Fruit fly (Drosophila melanogaster) whole organism, embryonic: ENCODE measurements around the gene CG43813.

Experiments
- Atf6 ChIP-seq: fragments of 200-800 bp; sonication (Bioruptor generic); IDR thresholded peaks from 2 replicates; pipeline ENCODE4 v1.3.6; 2022; ENCODE audit warnings: missing biosample characterization, missing genetic modification characterization
- CG10209 ChIP-seq: fragments of 200-800 bp; sonication (Bioruptor generic); optimal IDR thresholded peaks from 3 replicates; lab custom pipeline; 2017; ENCODE audit warnings: missing biosample characterization, mild to moderate bottlenecking, missing genetic modification characterization, missing genetic modification reagents
- CG10267 ChIP-seq: fragments of 200-800 bp; sonication (Bioruptor generic); optimal IDR thresholded peaks from 2 replicates; lab custom pipeline; 2018; ENCODE audit warnings: missing biosample characterization, mild to moderate bottlenecking, missing genetic modification characterization, moderate library complexity
- CG12299 ChIP-seq: fragments of 200-800 bp; sonication (Bioruptor generic); optimal IDR thresholded peaks from 2 replicates; lab custom pipeline; 2018; ENCODE audit warnings: missing biosample characterization, mild to moderate bottlenecking, missing genetic modification characterization
- CG12659 ChIP-seq: fragments of 200-800 bp; sonication (Bioruptor generic); optimal IDR thresholded peaks from 3 replicates; lab custom pipeline; 2017; ENCODE audit warnings: mild to moderate bottlenecking, missing biosample characterization, missing genetic modification reagents, missing genetic modification characterization
- CG13624 ChIP-seq: fragments of 200-800 bp; sonication (Bioruptor generic); optimal IDR thresholded peaks from 2 replicates; lab custom pipeline; 2016; ENCODE audit warnings: missing biosample characterization, missing genetic modification characterization
- CG14710 ChIP-seq: fragments of 200-800 bp; sonication (Bioruptor generic); optimal IDR thresholded peaks from 3 replicates; lab custom pipeline; 2019; ENCODE audit warnings: missing biosample characterization, mild to moderate bottlenecking, missing genetic modification characterization, moderate library complexity
- CG15073 ChIP-seq: fragments of 200-800 bp; sonication (Bioruptor generic); optimal IDR thresholded peaks from 2 replicates; lab custom pipeline; 2016; ENCODE audit warnings: missing biosample characterization, missing genetic modification characterization
- CG1529 ChIP-seq: fragments of 200-800 bp; sonication (Bioruptor generic); optimal IDR thresholded peaks from 3 replicates; lab custom pipeline; 2018; ENCODE audit warnings: missing biosample characterization, missing genetic modification characterization
- CG16813 ChIP-seq: fragments of 200-800 bp; sonication (Bioruptor generic); IDR thresholded peaks from 3 replicates; pipeline ENCODE4 v1.3.6; 2022; ENCODE audit warnings: missing biosample characterization, missing genetic modification characterization; ENCODE audit not compliant: partially characterized antibody
- CG4730 ChIP-seq: fragments of 200-800 bp; sonication (Bioruptor generic); IDR thresholded peaks from 2 replicates; pipeline ENCODE4 v1.3.6; 2022; ENCODE audit warnings: missing biosample characterization, missing genetic modification characterization
- CG4820 ChIP-seq: fragments of 200-800 bp; sonication (Bioruptor generic); optimal IDR thresholded peaks from 3 replicates; lab custom pipeline; 2016; ENCODE audit warnings: missing biosample characterization, missing genetic modification characterization
- CG5245 ChIP-seq: fragments of 200-800 bp; sonication (Bioruptor generic); optimal IDR thresholded peaks from 3 replicates; lab custom pipeline; 2016; ENCODE audit warnings: missing biosample characterization, missing genetic modification characterization
- CG7839 ChIP-seq: fragments of 200-800 bp; sonication (Bioruptor generic); optimal IDR thresholded peaks from 3 replicates; lab custom pipeline; 2018; ENCODE audit warnings: missing biosample characterization, mild to moderate bottlenecking, missing genetic modification characterization, moderate library complexity
- CG8359 ChIP-seq: fragments of 200-800 bp; sonication (Bioruptor generic); optimal IDR thresholded peaks from 2 replicates; lab custom pipeline; 2017; ENCODE audit warnings: missing biosample characterization, mild to moderate bottlenecking, missing genetic modification characterization, borderline replicate concordance
- CG8388 ChIP-seq: fragments of 200-800 bp; sonication (Bioruptor generic); optimal IDR thresholded peaks from 2 replicates; lab custom pipeline; 2019; ENCODE audit warnings: missing biosample characterization, mild to moderate bottlenecking, missing genetic modification characterization, moderate library complexity
- CG9797 ChIP-seq: fragments of 200-800 bp; sonication (Bioruptor generic); optimal IDR thresholded peaks from 3 replicates; lab custom pipeline; 2018; ENCODE audit warnings: missing biosample characterization, mild to moderate bottlenecking, missing genetic modification characterization
- E2f2 ChIP-seq: fragments of 200-800 bp; sonication (Bioruptor generic); IDR thresholded peaks from 2 replicates; pipeline ENCODE4 v1.3.6; 2022; ENCODE audit warnings: missing biosample characterization, missing genetic modification characterization
- Fer3 ChIP-seq: fragments of 200-800 bp; sonication (Bioruptor generic); optimal IDR thresholded peaks from 2 replicates; lab custom pipeline; 2018; ENCODE audit warnings: missing biosample characterization, mild to moderate bottlenecking, missing genetic modification characterization, moderate library complexity
- HmgZ ChIP-seq: fragments of 200-800 bp; sonication (Bioruptor generic); optimal IDR thresholded peaks from 2 replicates; lab custom pipeline; 2018; ENCODE audit warnings: missing biosample characterization, mild to moderate bottlenecking, missing genetic modification characterization
- Hr3 ChIP-seq: fragments of 200-800 bp; sonication (Bioruptor generic); optimal IDR thresholded peaks from 3 replicates; lab custom pipeline; 2016; ENCODE audit warnings: missing biosample characterization, missing genetic modification characterization
- Kr ChIP-seq: fragments of 200-800 bp; sonication (Bioruptor generic); optimal IDR thresholded peaks from 2 replicates; lab custom pipeline; 2017; ENCODE audit warnings: missing biosample characterization, mild to moderate bottlenecking, missing genetic modification characterization
- Oaz ChIP-seq: fragments of 200-800 bp; sonication (Bioruptor generic); IDR thresholded peaks from 2 replicates; pipeline ENCODE4 v1.3.6; 2022; ENCODE audit warnings: missing biosample characterization, missing genetic modification characterization
- Ptx1 ChIP-seq: fragments of 200-800 bp; sonication (Bioruptor generic); IDR thresholded peaks from 2 replicates; pipeline ENCODE4 v1.3.6; 2022; ENCODE audit warnings: missing biosample characterization, missing genetic modification characterization
- Side ChIP-seq: fragments of 200-800 bp; sonication (Bioruptor generic); optimal IDR thresholded peaks from 2 replicates; lab custom pipeline; 2016; ENCODE audit warnings: missing biosample characterization, missing genetic modification characterization
- Sox100B ChIP-seq: fragments of 200-800 bp; sonication (Bioruptor generic); optimal IDR thresholded peaks from 3 replicates; lab custom pipeline; 2018; ENCODE audit warnings: missing biosample characterization, mild to moderate bottlenecking, missing genetic modification characterization
- Ssrp ChIP-seq: fragments of 200-800 bp; sonication (Bioruptor generic); optimal IDR thresholded peaks from 2 replicates; lab custom pipeline; 2018; ENCODE audit warnings: missing biosample characterization, mild to moderate bottlenecking, missing genetic modification characterization, moderate library complexity
- abd-A ChIP-seq: fragments of 200-800 bp; sonication (Bioruptor generic); optimal IDR thresholded peaks from 3 replicates; lab custom pipeline; 2019; ENCODE audit warnings: missing biosample characterization, mild to moderate bottlenecking, missing genetic modification characterization, moderate library complexity
- bigmax ChIP-seq: fragments of 200-800 bp; sonication (Bioruptor generic); optimal IDR thresholded peaks from 2 replicates; lab custom pipeline; 2018; ENCODE audit warnings: missing biosample characterization, mild to moderate bottlenecking, missing genetic modification characterization
- bsh ChIP-seq, 2 experiments: fragments of 200-800 bp; sonication (Bioruptor generic); optimal IDR thresholded peaks; 2 replicates each; lab custom pipeline; 2017 to 2018; ENCODE audit warnings: mild to moderate bottlenecking in 2 of 2, missing biosample characterization in 2 of 2, missing genetic modification characterization in 2 of 2, moderate library complexity in 1 of 2
- dm ChIP-seq: fragments of 200-800 bp; sonication (Bioruptor generic); optimal IDR thresholded peaks from 3 replicates; lab custom pipeline; 2016; ENCODE audit warnings: missing biosample characterization, missing genetic modification characterization
- ftz-f1 ChIP-seq: fragments of 200-800 bp; sonication (Bioruptor generic); optimal IDR thresholded peaks from 2 replicates; lab custom pipeline; 2016; ENCODE audit warnings: missing biosample characterization, missing genetic modification characterization
- jing ChIP-seq: fragments of 200-800 bp; sonication (Bioruptor generic); optimal IDR thresholded peaks from 2 replicates; lab custom pipeline; 2018; ENCODE audit warnings: missing biosample characterization, mild to moderate bottlenecking, missing genetic modification characterization
- kah ChIP-seq: fragments of 200-800 bp; sonication (Bioruptor generic); optimal IDR thresholded peaks from 2 replicates; lab custom pipeline; 2018; ENCODE audit warnings: missing biosample characterization, mild to moderate bottlenecking, missing genetic modification characterization
- ken ChIP-seq: fragments of 200-800 bp; sonication (Bioruptor generic); IDR thresholded peaks from 3 replicates; pipeline ENCODE4 v1.3.6; 2022; ENCODE audit warnings: missing biosample characterization, missing genetic modification characterization
- lbe ChIP-seq: fragments of 200-800 bp; sonication (Bioruptor generic); optimal IDR thresholded peaks from 2 replicates; lab custom pipeline; 2016; ENCODE audit warnings: missing biosample characterization, mild to moderate bottlenecking, missing genetic modification characterization
- lmd ChIP-seq: fragments of 200-800 bp; sonication (Bioruptor generic); IDR thresholded peaks from 2 replicates; pipeline ENCODE4 v1.3.6; 2022; ENCODE audit warnings: missing biosample characterization, missing genetic modification characterization
- nmo ChIP-seq: fragments of 200-800 bp; sonication (Bioruptor generic); optimal IDR thresholded peaks from 2 replicates; lab custom pipeline; 2018; ENCODE audit warnings: missing biosample characterization, mild to moderate bottlenecking, missing genetic modification characterization, moderate library complexity
- oc ChIP-seq: fragments of 200-800 bp; sonication (Bioruptor generic); optimal IDR thresholded peaks from 2 replicates; lab custom pipeline; 2018; ENCODE audit warnings: missing biosample characterization, mild to moderate bottlenecking, missing genetic modification characterization, moderate library complexity
- onecut ChIP-seq: fragments of 200-800 bp; sonication (Bioruptor generic); IDR thresholded peaks from 2 replicates; pipeline ENCODE4 v1.3.6; 2022; ENCODE audit warnings: missing biosample characterization, missing genetic modification characterization
- otp ChIP-seq: fragments of 200-800 bp; sonication (Bioruptor generic); IDR thresholded peaks from 3 replicates; pipeline ENCODE4, ENCODE4 v1.3.6; 2022; ENCODE audit warnings: missing biosample characterization, missing genetic modification characterization
- pho ChIP-seq: fragments of 200-800 bp; sonication (Bioruptor generic); optimal IDR thresholded peaks from 2 replicates; lab custom pipeline; 2016; ENCODE audit warnings: missing biosample characterization, missing genetic modification characterization
- pros ChIP-seq: fragments of 200-800 bp; sonication (Bioruptor generic); optimal IDR thresholded peaks from 3 replicates; lab custom pipeline; 2019; ENCODE audit warnings: missing biosample characterization, mild to moderate bottlenecking, missing genetic modification characterization, moderate library complexity
- repo ChIP-seq: fragments of 200-800 bp; sonication (Bioruptor generic); optimal IDR thresholded peaks from 2 replicates; lab custom pipeline; 2016; ENCODE audit warnings: missing biosample characterization, missing genetic modification characterization
- sc ChIP-seq, 3 experiments: fragments of >200 bp in 2 of 3; fragments of 200-800 bp in 1 of 3; sonication (Bioruptor generic) in 1 of 3; optimal IDR thresholded peaks; 2 replicates in 2 of 3; 3 replicates in 1 of 3; lab custom pipeline; 2017; ENCODE audit warnings: mild to moderate bottlenecking in 1 of 3, missing biosample characterization in 1 of 3, missing genetic modification characterization in 1 of 3, missing genetic modification reagents in 1 of 3
- schlank ChIP-seq: fragments of 200-800 bp; sonication (Bioruptor generic); optimal IDR thresholded peaks from 2 replicates; lab custom pipeline; 2018; ENCODE audit warnings: missing biosample characterization, mild to moderate bottlenecking, missing genetic modification characterization
- tll ChIP-seq, 2 experiments: fragments of 200-800 bp in 1 of 2; fragments of >200 bp in 1 of 2; sonication (Bioruptor generic) in 1 of 2; optimal IDR thresholded peaks; 2 replicates each; lab custom pipeline; 2017 to 2019; ENCODE audit warnings: missing biosample characterization in 2 of 2, missing genetic modification characterization in 2 of 2, mild to moderate bottlenecking in 1 of 2, moderate library complexity in 1 of 2
- vvl ChIP-seq: fragments of 200-800 bp; sonication (Bioruptor generic); IDR thresholded peaks from 2 replicates; pipeline ENCODE4 v1.3.6; 2022; ENCODE audit warnings: missing biosample characterization, missing genetic modification characterization
- zfh1 ChIP-seq: fragments of 200-800 bp; sonication (Bioruptor generic); IDR thresholded peaks from 3 replicates; pipeline ENCODE4 v1.3.6; 2022; ENCODE audit warnings: missing biosample characterization, missing genetic modification characterization

The CG43813 gene

dm6 chr2L:12365964-12366482 is 22.0 kb upstream of the CG43813 start (continued):
- no peak for TF ChIP-seq CG16813 (GFP tag; lab: Robert Waterston, UW)
- TF ChIP-seq Hr3 = no peak
- no peak for TF ChIP-seq Ptx1 (GFP tag; lab: Robert Waterston, UW)
- TF ChIP-seq CG14710 (tag; lab: Kevin White, UChicago) = peak; percentile 18
- peak; percentile 96 for TF ChIP-seq kah (GFP tag; lab: Kevin White, UChicago)
- peak; percentile 9 for TF ChIP-seq CG12659
- no peak for TF ChIP-seq schlank
- peak; percentile 13 for TF ChIP-seq CG8388 (GFP tag; lab: Kevin White, UChicago)
- TF ChIP-seq E2f2 (GFP tag; lab: Robert Waterston, UW) = no peak; the same call in 1 of the 2 replicates
- peak; percentile 3 for TF ChIP-seq Fer3 (tag; lab: Kevin White, UChicago)
- TF ChIP-seq CG8359 (GFP tag; lab: Kevin White, UChicago) = peak; percentile 12
- peak; percentile 10 for TF ChIP-seq Side (GFP tag; lab: Kevin White, UChicago)
- TF ChIP-seq jing (GFP tag; lab: Kevin White, UChicago) = no peak
- no peak for TF ChIP-seq lmd
- TF ChIP-seq lbe = peak; percentile 21
- TF ChIP-seq nmo = peak; percentile 18
- no peak for TF ChIP-seq CG4820 (GFP tag; lab: Kevin White, UChicago)
- TF ChIP-seq CG13624 (GFP tag; lab: Kevin White, UChicago) = no peak
- peak in 1 of 2 experiments; percentile 8 for TF ChIP-seq tll (GFP tag; optimal IDR thresholded peaks at IDR 0.05; lab: Kevin White, UChicago)
- peak; percentile 13 for TF ChIP-seq CG10209 (GFP tag; lab: Kevin White, UChicago)
- TF ChIP-seq Kr (GFP tag; lab: Kevin White, UChicago) = peak; percentile 17
- TF ChIP-seq ken (GFP tag; lab: Robert Waterston, UW) = no peak
- TF ChIP-seq ftz-f1 (GFP tag; lab: Kevin White, UChicago) = no peak
- TF ChIP-seq CG5245 (GFP tag; lab: Kevin White, UChicago) = no peak
- peak; percentile 26; the same call in 1 of the 2 replicates for TF ChIP-seq onecut (GFP tag; lab: Robert Waterston, UW)
- TF ChIP-seq dm (GFP tag; lab: Kevin White, UChicago) = peak; percentile 6
- TF ChIP-seq Ssrp (tag; lab: Kevin White, UChicago) = no peak
- peak; percentile 68 for TF ChIP-seq abd-A
- TF ChIP-seq CG10267 (tag; lab: Kevin White, UChicago) = peak; percentile 1
- TF ChIP-seq sc (optimal IDR thresholded peaks at IDR 0.05; lab: Kevin White, UChicago) = no peak
- no peak for TF ChIP-seq sc (GFP tag; optimal IDR thresholded peaks at IDR 0.05; lab: Kevin White, UChicago)
- no peak for TF ChIP-seq bigmax (GFP tag; lab: Kevin White, UChicago)
- TF ChIP-seq HmgZ (tag; lab: Kevin White, UChicago) = peak; percentile 9
- TF ChIP-seq CG15073 (GFP tag; lab: Kevin White, UChicago) = no peak
- no peak for TF ChIP-seq pho (GFP tag; lab: Kevin White, UChicago)
- TF ChIP-seq Sox100B (GFP tag; lab: Kevin White, UChicago) = peak; percentile 11
- TF ChIP-seq Atf6 (GFP tag; lab: Robert Waterston, UW) = peak; percentile 46; the same call in 1 of the 2 replicates
- no peak for TF ChIP-seq Oaz (GFP tag; lab: Robert Waterston, UW)
- TF ChIP-seq CG7839 = no peak
- TF ChIP-seq pros (GFP tag; lab: Kevin White, UChicago) = no peak
- TF ChIP-seq otp = peak; percentile 68; the same call in 2 of the 3 replicates
- no peak for TF ChIP-seq repo (GFP tag; lab: Kevin White, UChicago)
- no peak for TF ChIP-seq CG12299 (tag; lab: Kevin White, UChicago)
- no peak for TF ChIP-seq bsh (GFP tag; optimal IDR thresholded peaks at IDR 0.05; lab: Kevin White, UChicago)
- no peak for TF ChIP-seq CG9797 (GFP tag; lab: Kevin White, UChicago)
- TF ChIP-seq CG1529 (GFP tag; lab: Kevin White, UChicago) = no peak
- no peak for TF ChIP-seq CG4730 (GFP tag; lab: Robert Waterston, UW)
- TF ChIP-seq oc (tag; lab: Kevin White, UChicago) = peak; percentile 65
- TF ChIP-seq zfh1 (GFP tag; lab: Robert Waterston, UW) = no peak
- TF ChIP-seq vvl (GFP tag; lab: Robert Waterston, UW) = peak; percentile 67; the same call in 1 of the 2 replicates
